Fruit fly (Drosophila melanogaster) ovary, adult (tissue): ENCODE measurements around the gene Acsx4.

Experiments used
- CG17801 ChIP-seq: fragments of 200-800 bp; optimal IDR thresholded peaks from 2 replicates; lab custom pipeline; 2019; ENCODE audit warnings: missing biosample characterization, mild to moderate bottlenecking, missing genetic modification characterization, moderate library complexity; ENCODE audit not compliant: partially characterized antibody

The Acsx4 gene

DNA sequence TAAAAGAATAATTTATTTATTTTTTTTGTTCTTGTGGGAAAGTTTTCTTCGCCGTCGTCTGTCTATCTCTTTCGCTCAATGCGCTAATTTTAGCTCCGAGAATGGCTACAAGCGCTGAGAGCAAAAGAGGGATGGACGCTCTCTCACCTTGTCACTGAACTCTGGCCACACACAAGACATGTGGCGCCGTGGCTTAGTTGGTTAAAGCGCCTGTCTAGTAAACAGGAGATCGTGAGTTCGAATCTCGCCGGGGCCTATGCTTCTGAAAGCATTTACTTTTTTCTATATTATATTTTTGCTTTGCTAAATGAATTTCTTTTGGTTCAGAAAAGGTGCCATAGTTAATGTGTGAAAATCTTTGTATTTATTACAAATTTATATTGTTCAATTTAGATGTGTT lies 19.2 kb downstream of the Acsx4 start:
- no peak for TF ChIP-seq CG17801 (GFP tag; lab: Kevin White, UChicago)

- TF ChIP-seq CG17801 (GFP tag; lab: Kevin White, UChicago) = no peak
Measured at dm6 chr3R:19803539-19803938, 20.2 kb downstream of the Acsx4 start.

- no peak for TF ChIP-seq CG17801 (GFP tag; lab: Kevin White, UChicago)
Measured at dm6 chr3R:19804905-19805304, 21.6 kb downstream of the Acsx4 start.

- TF ChIP-seq CG17801 (GFP tag; lab: Kevin White, UChicago) = no peak
Measured at dm6 chr3R:19807148-19807547, 23.8 kb downstream of the Acsx4 start.

- TF ChIP-seq CG17801 (GFP tag; lab: Kevin White, UChicago) = no peak
Measured at dm6 chr3R:19807745-19808429, 24.6 kb downstream of the Acsx4 start.

DNA sequence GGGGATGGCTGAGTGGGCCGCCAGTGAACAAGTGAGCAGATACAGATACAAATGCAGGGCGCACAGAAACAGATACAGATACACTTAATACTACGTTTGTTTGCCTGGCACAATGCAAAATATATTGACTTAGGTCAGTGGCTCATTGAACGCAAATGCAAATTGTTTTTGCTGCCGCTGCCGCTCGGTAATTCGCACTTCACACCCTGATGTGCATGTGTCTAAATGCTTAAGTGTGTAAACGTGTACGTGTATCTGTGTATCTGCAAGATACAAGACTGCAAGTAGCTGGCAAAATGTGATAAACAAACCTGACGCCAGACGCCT lies 25.1 kb downstream of the Acsx4 start:
- no peak for TF ChIP-seq CG17801 (GFP tag; lab: Kevin White, UChicago)

DNA sequence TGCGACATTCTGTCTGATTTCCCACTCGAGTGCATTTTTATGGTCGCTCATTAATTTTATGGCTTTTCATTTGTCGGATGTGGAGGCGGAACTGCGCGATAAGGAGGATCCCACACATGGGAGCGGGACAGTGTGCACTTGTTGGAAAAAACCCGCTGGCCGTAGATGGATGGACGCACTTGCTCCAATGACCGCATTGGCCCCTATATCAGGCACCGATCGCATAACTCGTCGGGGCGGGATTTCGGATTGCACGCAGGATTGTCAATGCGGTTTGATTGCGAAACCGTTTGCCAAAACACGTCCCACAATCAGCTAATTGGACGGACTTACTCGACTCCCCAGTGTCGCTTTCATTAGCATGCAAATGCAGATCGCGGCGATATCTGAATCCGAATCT lies 28.2 kb downstream of the Acsx4 start:
- TF ChIP-seq CG17801 (GFP tag; lab: Kevin White, UChicago) = no peak

DNA sequence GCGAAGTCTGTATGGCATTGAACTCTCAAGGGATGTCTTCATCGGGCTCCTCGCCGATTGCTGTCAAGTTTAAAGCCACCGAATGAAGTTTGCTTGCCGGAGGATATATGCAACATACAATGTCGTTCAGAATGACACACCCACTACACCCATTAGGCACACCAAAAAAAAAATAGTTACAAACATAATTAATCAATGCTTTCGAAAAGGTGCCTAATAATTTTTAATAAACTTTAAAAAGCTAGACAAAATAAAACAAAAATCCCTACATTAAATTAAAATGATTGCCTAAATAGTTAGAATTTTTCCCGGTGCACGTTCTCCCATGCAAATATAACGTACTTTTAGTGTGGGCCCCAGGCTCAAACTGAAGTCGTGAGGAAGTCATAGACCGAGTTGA lies 29.1 kb downstream of the Acsx4 start:
- no peak for TF ChIP-seq CG17801 (GFP tag; lab: Kevin White, UChicago)

- no peak for TF ChIP-seq CG17801 (GFP tag; lab: Kevin White, UChicago)
Measured at dm6 chr3R:19813217-19813616, 29.9 kb downstream of the Acsx4 start.

- no peak for TF ChIP-seq CG17801 (GFP tag; lab: Kevin White, UChicago)
Measured at dm6 chr3R:19816758-19817157, 33.4 kb downstream of the Acsx4 start.

DNA sequence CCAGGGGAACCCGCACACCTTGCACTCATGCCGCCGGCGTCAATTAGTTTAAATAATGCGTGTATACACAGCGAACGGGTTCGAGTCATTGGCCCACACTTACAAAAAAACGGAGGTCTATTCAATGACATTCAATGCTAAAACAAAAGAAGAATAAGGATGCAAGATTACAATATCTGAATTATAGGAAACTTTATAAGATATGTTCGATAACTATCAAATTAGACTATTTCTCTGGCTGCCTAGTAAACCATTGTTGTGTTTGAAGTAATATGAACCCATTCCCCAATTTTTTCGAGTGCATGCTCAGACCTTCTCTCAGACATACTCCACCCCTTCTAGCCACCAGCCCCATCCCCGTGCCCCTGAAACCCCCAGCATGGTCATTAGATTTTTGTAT lies 37.7 kb downstream of the Acsx4 start:
- TF ChIP-seq CG17801 (GFP tag; lab: Kevin White, UChicago) = no peak

- TF ChIP-seq CG17801 (GFP tag; lab: Kevin White, UChicago) = no peak
Measured at dm6 chr3R:19822138-19822537, 38.8 kb downstream of the Acsx4 start.

dm6 chr3R:19824480-19824879 lies 41.2 kb downstream of the Acsx4 start:
- no peak for TF ChIP-seq CG17801 (GFP tag; lab: Kevin White, UChicago)

DNA sequence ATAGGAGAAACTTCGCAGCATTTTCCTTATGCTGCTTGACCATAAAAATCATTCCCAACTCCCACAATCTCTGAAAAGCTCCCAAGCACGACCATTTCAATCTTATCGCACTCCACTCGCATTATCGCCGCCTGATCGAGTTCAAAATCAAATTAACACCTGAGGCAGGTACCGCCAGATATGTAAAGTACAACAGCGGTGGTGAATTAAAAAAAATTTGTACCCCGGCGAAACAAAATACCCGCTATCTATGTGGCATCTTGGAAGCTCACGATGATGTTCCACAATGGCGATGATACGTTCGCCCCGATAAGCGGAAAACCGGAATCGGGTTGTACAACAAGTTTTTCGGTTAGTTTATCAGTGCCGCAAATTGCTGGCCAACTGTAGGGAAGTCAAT lies 43.0 kb downstream of the Acsx4 start:
- TF ChIP-seq CG17801 (GFP tag; lab: Kevin White, UChicago) = no peak

dm6 chr3R:19826806-19827328 lies 43.5 kb downstream of the Acsx4 start:
- no peak for TF ChIP-seq CG17801 (GFP tag; lab: Kevin White, UChicago)

- no peak for TF ChIP-seq CG17801 (GFP tag; lab: Kevin White, UChicago)
Measured at dm6 chr3R:19830973-19831372, 47.7 kb downstream of the Acsx4 start.

- TF ChIP-seq CG17801 (GFP tag; lab: Kevin White, UChicago) = no peak
Measured at dm6 chr3R:19833546-19833945, 50.2 kb downstream of the Acsx4 start.
